Worm (Caenorhabditis elegans): ENCODE results near the gene R04E5.9.

- no peak for TF ChIP-seq R02D3.7 (tag; optimal IDR thresholded peaks at IDR 0.05)
- no peak for TF ChIP-seq ZK546.5 (tag; optimal IDR thresholded peaks at IDR 0.05)
- TF ChIP-seq nhr-11 (tag; optimal IDR thresholded peaks at IDR 0.05): no peak
- no peak for TF ChIP-seq unc-55 (GFP tag; optimal IDR thresholded peaks at IDR 0.05)
- TF ChIP-seq unc-62 (GFP tag; optimal IDR thresholded peaks at IDR 0.05): no peak
- no peak for TF ChIP-seq elt-1 (tag; optimal IDR thresholded peaks at IDR 0.05)
- TF ChIP-seq ceh-82 (tag; optimal IDR thresholded peaks at IDR 0.05): no peak
- no peak for TF ChIP-seq ceh-16 (tag; optimal IDR thresholded peaks at IDR 0.05)
- TF ChIP-seq fos-1 (tag; optimal IDR thresholded peaks at IDR 0.05): no peak
Observed at ce11 chrX:8859538-8859937, 48.6 kb upstream of the R04E5.9 start.

Data from whole organism, L2 larva.